Fruit fly (Drosophila melanogaster) whole organism, embryonic: Measurements from ENCODE around the gene CG12106.

ENCODE experiments used
- Atf-2 ChIP-seq: fragments of 200-800 bp; sonication (Bioruptor generic); optimal IDR thresholded peaks from 2 replicates; lab custom pipeline; 2016; ENCODE audit warnings: missing biosample characterization, missing genetic modification characterization
- Bgb ChIP-seq: fragments of 200-800 bp; sonication (Bioruptor generic); IDR thresholded peaks from 2 replicates; pipeline ENCODE4 v1.3.6; 2022; ENCODE audit warnings: missing biosample characterization, missing genetic modification characterization; ENCODE audit not compliant: partially characterized antibody
- CG10431 ChIP-seq: fragments of 200-800 bp; sonication (Bioruptor generic); optimal IDR thresholded peaks from 3 replicates; lab custom pipeline; 2018; ENCODE audit warnings: missing biosample characterization, mild to moderate bottlenecking, missing genetic modification characterization
- CG11560 ChIP-seq: fragments of 200-800 bp; sonication (Bioruptor generic); IDR thresholded peaks from 3 replicates; pipeline ENCODE4 v1.3.6; 2022; ENCODE audit warnings: missing biosample characterization, missing genetic modification characterization
- CG12071 ChIP-seq: fragments of 200-800 bp; sonication (Bioruptor generic); optimal IDR thresholded peaks from 3 replicates; lab custom pipeline; 2018; ENCODE audit warnings: missing biosample characterization, mild to moderate bottlenecking, missing genetic modification characterization
- CG12104 ChIP-seq: fragments of 200-800 bp; sonication (Bioruptor generic); optimal IDR thresholded peaks from 3 replicates; lab custom pipeline; 2016; ENCODE audit warnings: missing biosample characterization, missing genetic modification characterization
- CG15601 ChIP-seq: fragments of 200-800 bp; sonication (Bioruptor generic); optimal IDR thresholded peaks from 3 replicates; lab custom pipeline; 2019; ENCODE audit warnings: missing biosample characterization, mild to moderate bottlenecking, missing genetic modification characterization, moderate library complexity
- CG16863 ChIP-seq: fragments of 200-800 bp; sonication (Bioruptor generic); optimal IDR thresholded peaks from 3 replicates; lab custom pipeline; 2016; ENCODE audit warnings: missing biosample characterization, missing genetic modification characterization
- CG17568 ChIP-seq: fragments of 200-800 bp; sonication (Bioruptor generic); optimal IDR thresholded peaks from 2 replicates; lab custom pipeline; 2018; ENCODE audit warnings: missing biosample characterization, mild to moderate bottlenecking, missing genetic modification characterization, moderate library complexity
- CG2678 ChIP-seq: fragments of 200-800 bp; sonication (Bioruptor generic); optimal IDR thresholded peaks from 3 replicates; lab custom pipeline; 2019; ENCODE audit warnings: missing biosample characterization, mild to moderate bottlenecking, missing genetic modification characterization, moderate library complexity
- CG30431 ChIP-seq: fragments of 200-800 bp; sonication (Bioruptor generic); optimal IDR thresholded peaks from 2 replicates; lab custom pipeline; 2017; ENCODE audit warnings: missing biosample characterization, missing genetic modification characterization
- CG3065 ChIP-seq: fragments of 200-800 bp; sonication (Bioruptor generic); optimal IDR thresholded peaks from 2 replicates; lab custom pipeline; 2016; ENCODE audit warnings: missing biosample characterization, missing genetic modification characterization
- CG33557 ChIP-seq: fragments of 200-800 bp; sonication (Bioruptor generic); optimal IDR thresholded peaks from 2 replicates; lab custom pipeline; 2019; ENCODE audit warnings: missing biosample characterization, mild to moderate bottlenecking, missing genetic modification characterization, moderate library complexity
- CG34224 ChIP-seq: fragments of 200-800 bp; sonication (Bioruptor generic); IDR thresholded peaks from 3 replicates; pipeline ENCODE4 v1.3.6; 2022; ENCODE audit warnings: missing biosample characterization, missing genetic modification characterization; ENCODE audit not compliant: partially characterized antibody
- CG43689 ChIP-seq: fragments of 200-800 bp; sonication (Bioruptor generic); IDR thresholded peaks from 2 replicates; pipeline ENCODE4 v1.3.6; 2022; ENCODE audit warnings: missing biosample characterization, missing genetic modification characterization
- CG4424 ChIP-seq: fragments of 200-800 bp; sonication (Bioruptor generic); optimal IDR thresholded peaks from 3 replicates; lab custom pipeline; 2016; ENCODE audit warnings: missing biosample characterization, missing genetic modification characterization
- CG6791 ChIP-seq: fragments of 200-800 bp; sonication (Bioruptor generic); IDR thresholded peaks from 3 replicates; pipeline ENCODE4 v1.3.6; 2022; ENCODE audit warnings: missing biosample characterization, missing genetic modification characterization; ENCODE audit not compliant: partially characterized antibody
- CG6813 ChIP-seq: fragments of 200-800 bp; sonication (Bioruptor generic); optimal IDR thresholded peaks from 2 replicates; lab custom pipeline; 2017; ENCODE audit warnings: missing biosample characterization, missing genetic modification characterization, mild to moderate bottlenecking, moderate library complexity, missing genetic modification reagents
- CG6854 ChIP-seq: fragments of 200-800 bp; sonication (Bioruptor generic); optimal IDR thresholded peaks from 3 replicates; lab custom pipeline; 2017; ENCODE audit warnings: missing biosample characterization, mild to moderate bottlenecking, missing genetic modification characterization
- CG7372 ChIP-seq: fragments of 200-800 bp; sonication (Bioruptor generic); IDR thresholded peaks from 2 replicates; pipeline ENCODE4 v1.3.6; 2022; ENCODE audit warnings: missing biosample characterization, missing genetic modification characterization
- CG7928 ChIP-seq: fragments of 200-800 bp; sonication (Bioruptor generic); optimal IDR thresholded peaks from 2 replicates; lab custom pipeline; 2017; ENCODE audit warnings: missing biosample characterization, mild to moderate bottlenecking, missing genetic modification characterization
- Eip74EF ChIP-seq, 2 experiments: fragments of 200-800 bp in 1 of 2; fragments of >200 bp in 1 of 2; sonication (Bioruptor generic) in 1 of 2; optimal IDR thresholded peaks; 2 replicates each; lab custom pipeline; 2017 to 2019; ENCODE audit warnings: missing biosample characterization in 2 of 2, missing genetic modification characterization in 2 of 2, mild to moderate bottlenecking in 1 of 2, moderate library complexity in 1 of 2
- Ets97D ChIP-seq: fragments of 200-800 bp; sonication (Bioruptor generic); optimal IDR thresholded peaks from 3 replicates; lab custom pipeline; 2016; ENCODE audit warnings: missing biosample characterization, missing genetic modification characterization
- Fer1 ChIP-seq: fragments of 200-800 bp; sonication (Bioruptor generic); optimal IDR thresholded peaks from 2 replicates; lab custom pipeline; 2017; ENCODE audit warnings: missing biosample characterization, mild to moderate bottlenecking, missing genetic modification characterization
- Hand ChIP-seq: fragments of 200-800 bp; sonication (Bioruptor generic); optimal IDR thresholded peaks from 2 replicates; lab custom pipeline; 2017; ENCODE audit warnings: mild to moderate bottlenecking, missing biosample characterization, missing genetic modification reagents, missing genetic modification characterization
- HmgZ ChIP-seq: fragments of 200-800 bp; sonication (Bioruptor generic); optimal IDR thresholded peaks from 2 replicates; lab custom pipeline; 2018; ENCODE audit warnings: missing biosample characterization, mild to moderate bottlenecking, missing genetic modification characterization
- Jarid2 ChIP-seq: fragments of 200-800 bp; sonication (Bioruptor generic); optimal IDR thresholded peaks from 3 replicates; lab custom pipeline; 2017; ENCODE audit warnings: mild to moderate bottlenecking, missing biosample characterization, missing genetic modification reagents, missing genetic modification characterization
- Max ChIP-seq: fragments of 200-800 bp; sonication (Bioruptor generic); optimal IDR thresholded peaks from 2 replicates; lab custom pipeline; 2016; ENCODE audit warnings: missing biosample characterization, mild to moderate bottlenecking, missing genetic modification characterization
- NfI ChIP-seq: fragments of 200-800 bp; sonication (Bioruptor generic); optimal IDR thresholded peaks from 3 replicates; lab custom pipeline; 2018; ENCODE audit warnings: missing biosample characterization, mild to moderate bottlenecking, missing genetic modification characterization, moderate library complexity
- Side ChIP-seq: fragments of 200-800 bp; sonication (Bioruptor generic); optimal IDR thresholded peaks from 2 replicates; lab custom pipeline; 2016; ENCODE audit warnings: missing biosample characterization, missing genetic modification characterization
- Sox102F ChIP-seq: fragments of 200-800 bp; sonication (Bioruptor generic); optimal IDR thresholded peaks from 2 replicates; lab custom pipeline; 2018; ENCODE audit warnings: missing biosample characterization, mild to moderate bottlenecking, missing genetic modification characterization, moderate library complexity
- Sry-δ ChIP-seq: fragments of 200-800 bp; sonication (Bioruptor generic); optimal IDR thresholded peaks from 2 replicates; lab custom pipeline; 2016; ENCODE audit warnings: missing biosample characterization, missing genetic modification characterization
- Xrp1 ChIP-seq: fragments of 200-800 bp; sonication (Bioruptor generic); IDR thresholded peaks from 2 replicates; pipeline ENCODE4 v1.3.6; 2022; ENCODE audit warnings: missing biosample characterization, missing genetic modification characterization
- ap ChIP-seq: fragments of 200-800 bp; sonication (Bioruptor generic); IDR thresholded peaks from 2 replicates; pipeline ENCODE4 v1.3.6; 2022; ENCODE audit warnings: missing biosample characterization, missing genetic modification characterization
- bbx ChIP-seq: fragments of 200-800 bp; sonication (Bioruptor generic); IDR thresholded peaks from 2 replicates; pipeline ENCODE4 v1.3.6; 2022; ENCODE audit warnings: missing biosample characterization, missing genetic modification characterization; ENCODE audit not compliant: partially characterized antibody
- bcd ChIP-seq: fragments of 200-800 bp; sonication (Bioruptor generic); optimal IDR thresholded peaks from 2 replicates; lab custom pipeline; 2017; ENCODE audit warnings: missing biosample characterization, mild to moderate bottlenecking, missing genetic modification characterization
- ci ChIP-seq: fragments of 200-800 bp; sonication (Bioruptor generic); IDR thresholded peaks from 3 replicates; pipeline ENCODE4 v1.3.6; 2022; ENCODE audit warnings: missing biosample characterization, missing genetic modification characterization
- da ChIP-seq: fragments of 200-800 bp; sonication (Bioruptor generic); optimal IDR thresholded peaks from 2 replicates; lab custom pipeline; 2016; ENCODE audit warnings: missing biosample characterization, missing genetic modification characterization
- ewg ChIP-seq: fragments of 200-800 bp; sonication (Bioruptor generic); optimal IDR thresholded peaks from 3 replicates; lab custom pipeline; 2017; ENCODE audit warnings: mild to moderate bottlenecking, missing biosample characterization, missing genetic modification reagents, missing genetic modification characterization
- fd102C ChIP-seq: fragments of 200-800 bp; sonication (Bioruptor generic); optimal IDR thresholded peaks from 2 replicates; lab custom pipeline; 2018; ENCODE audit warnings: missing biosample characterization, mild to moderate bottlenecking, missing genetic modification characterization, moderate library complexity
- hbn ChIP-seq: fragments of 200-800 bp; sonication (Bioruptor generic); IDR thresholded peaks from 2 replicates; pipeline ENCODE4 v1.3.6; 2022; ENCODE audit warnings: missing biosample characterization, missing genetic modification characterization; ENCODE audit not compliant: partially characterized antibody
- her ChIP-seq: fragments of 200-800 bp; sonication (Bioruptor generic); optimal IDR thresholded peaks from 2 replicates; lab custom pipeline; 2016; ENCODE audit warnings: missing biosample characterization, missing genetic modification characterization
- lilli ChIP-seq: fragments of 200-800 bp; sonication (Bioruptor generic); optimal IDR thresholded peaks from 3 replicates; lab custom pipeline; 2016; ENCODE audit warnings: missing biosample characterization, missing genetic modification characterization
- lola ChIP-seq, 3 experiments: fragments of >200 bp in 2 of 3; fragments of 200-800 bp in 1 of 3; sonication (Bioruptor generic) in 1 of 3; optimal IDR thresholded peaks; 2 replicates each; lab custom pipeline; 2017 to 2019; ENCODE audit warnings: missing biosample characterization in 3 of 3, missing genetic modification characterization in 3 of 3, mild to moderate bottlenecking in 1 of 3, moderate library complexity in 1 of 3
- maf-S ChIP-seq: fragments of 200-800 bp; sonication (Bioruptor generic); optimal IDR thresholded peaks from 2 replicates; lab custom pipeline; 2016; ENCODE audit warnings: missing biosample characterization, missing genetic modification characterization
- nerfin-1 ChIP-seq: fragments of 200-800 bp; sonication (Bioruptor generic); optimal IDR thresholded peaks from 3 replicates; lab custom pipeline; 2019; ENCODE audit warnings: missing biosample characterization, mild to moderate bottlenecking, missing genetic modification characterization, moderate library complexity
- nmo ChIP-seq: fragments of 200-800 bp; sonication (Bioruptor generic); optimal IDR thresholded peaks from 2 replicates; lab custom pipeline; 2018; ENCODE audit warnings: missing biosample characterization, mild to moderate bottlenecking, missing genetic modification characterization, moderate library complexity
- ssp ChIP-seq: fragments of 200-800 bp; sonication (Bioruptor generic); IDR thresholded peaks from 2 replicates; pipeline ENCODE4 v1.3.6; 2022; ENCODE audit warnings: missing biosample characterization, missing genetic modification characterization
- tup ChIP-seq: fragments of 200-800 bp; sonication (Bioruptor generic); optimal IDR thresholded peaks from 2 replicates; lab custom pipeline; 2016; ENCODE audit warnings: missing biosample characterization, mild to moderate bottlenecking, missing genetic modification characterization, moderate library complexity

Gene CG12106

dm6 chrX:9156388-9156823 lies 37.3 kb upstream of the CG12106 start, which contains the start of gene His3.3B (continued):
- peak; percentile 48 for TF ChIP-seq Jarid2 (GFP tag; lab: Kevin White, UChicago)
- no peak for TF ChIP-seq bcd (GFP tag; lab: Kevin White, UChicago)
- peak; percentile 15 for TF ChIP-seq Ets97D (GFP tag; lab: Kevin White, UChicago)
- TF ChIP-seq CG16863 (GFP tag; lab: Kevin White, UChicago): peak; percentile 4
- TF ChIP-seq CG7372 (GFP tag; lab: Robert Waterston, UW): no peak
- no peak for TF ChIP-seq Atf-2 (GFP tag; lab: Kevin White, UChicago)
- TF ChIP-seq her (GFP tag; lab: Kevin White, UChicago): no peak
- TF ChIP-seq CG33557 (GFP tag; lab: Kevin White, UChicago): peak; percentile 11
- TF ChIP-seq tup (GFP tag; lab: Kevin White, UChicago): no peak
- no peak for TF ChIP-seq NfI (GFP tag; lab: Kevin White, UChicago)
- no peak for TF ChIP-seq Xrp1 (GFP tag; lab: Robert Waterston, UW)
- TF ChIP-seq CG7928 (GFP tag; lab: Kevin White, UChicago): peak; percentile 3
- TF ChIP-seq CG15601 (tag; lab: Kevin White, UChicago): peak; percentile 2
- TF ChIP-seq CG12104: no peak
- TF ChIP-seq CG3065 (GFP tag; lab: Kevin White, UChicago): peak; percentile 82
- TF ChIP-seq CG4424: peak; percentile 5
- TF ChIP-seq Eip74EF (GFP tag; optimal IDR thresholded peaks at IDR 0.05; lab: Kevin White, UChicago): peak in 1 of 2 experiments; percentile 37
- no peak for TF ChIP-seq CG10431
- TF ChIP-seq CG6854 (GFP tag; lab: Kevin White, UChicago): peak; percentile 60
- 0 out of 3 replicates have a peak, but pooled peaks have one; percentile 10 for TF ChIP-seq CG34224
- TF ChIP-seq Sox102F (GFP tag; lab: Kevin White, UChicago): no peak
- no peak for TF ChIP-seq maf-S (GFP tag; lab: Kevin White, UChicago)
- TF ChIP-seq CG11560 (tag; lab: Robert Waterston, UW): peak; percentile 99
- TF ChIP-seq CG30431: no peak
- TF ChIP-seq nmo (GFP tag; lab: Kevin White, UChicago): no peak
- no peak for TF ChIP-seq lola (GFP tag; optimal IDR thresholded peaks at IDR 0.05; lab: Kevin White, UChicago)
- 0 out of 3 replicates have a peak, but pooled peaks have one; percentile 39 for TF ChIP-seq CG6791 (GFP tag; lab: Robert Waterston, UW)
- no peak for TF ChIP-seq CG6813 (GFP tag; lab: Kevin White, UChicago)
- TF ChIP-seq Sry-δ (GFP tag; lab: Kevin White, UChicago): peak; percentile 90
- no peak for TF ChIP-seq ssp
- peak; percentile 22 for TF ChIP-seq HmgZ (tag; lab: Kevin White, UChicago)
- 0 out of 2 replicates have a peak, but pooled peaks have one; percentile 24 for TF ChIP-seq hbn (GFP tag; lab: Robert Waterston, UW)
- peak; percentile 20 for TF ChIP-seq CG2678 (tag; lab: Kevin White, UChicago)
- TF ChIP-seq da (GFP tag; lab: Kevin White, UChicago): no peak
- no peak for TF ChIP-seq fd102C
- TF ChIP-seq Max (GFP tag; lab: Kevin White, UChicago): peak; percentile 7
- TF ChIP-seq CG17568 (GFP tag; lab: Kevin White, UChicago): no peak
- TF ChIP-seq Fer1 (GFP tag; lab: Kevin White, UChicago): peak; percentile 70
- peak; percentile 48; the same call in 1 of the 2 replicates for TF ChIP-seq Bgb (GFP tag; lab: Robert Waterston, UW)
- TF ChIP-seq ci (GFP tag; lab: Robert Waterston, UW): peak; percentile 58; the same call in 1 of the 3 replicates
- no peak for TF ChIP-seq CG12071 (GFP tag; lab: Kevin White, UChicago)
- peak; percentile 22 for TF ChIP-seq lilli
- no peak for TF ChIP-seq CG43689 (GFP tag; lab: Robert Waterston, UW)
- peak; percentile 23 for TF ChIP-seq Hand (GFP tag; lab: Kevin White, UChicago)
- no peak for TF ChIP-seq ap
- peak; percentile 21; the same call in 1 of the 2 replicates for TF ChIP-seq bbx (GFP tag; lab: Robert Waterston, UW)
- TF ChIP-seq nerfin-1 (tag; lab: Kevin White, UChicago): no peak
- TF ChIP-seq ewg: no peak
- TF ChIP-seq Side (GFP tag; lab: Kevin White, UChicago): no peak
